6 fruit fly cellular contexts compared by ENCODE assay signal in genomic region chr2L:18561522-18562119, dm6.
TF ChIP-seq lines count a peak whose summit lies in the region.

No protein-coding gene starts in this region.

- TF ChIP-seq CTCF in whole organism, embryonic (GFP tag; optimal IDR thresholded peaks at IDR 0.05; lab: Kevin White, UChicago): no peak

TF ChIP-seq in whole organism, 6 proteins besides CTCF, POLR2A, EP300 and RAD21:
- TF ChIP-seq EcR (GFP tag; optimal IDR thresholded peaks at IDR 0.05; lab: Kevin White, UChicago) (peak; percentile 55 to 72), usp (GFP tag; optimal IDR thresholded peaks at IDR 0.05; lab: Kevin White, UChicago) (no peak), Dll (optimal IDR thresholded peaks at IDR 0.05; lab: Kevin White, UChicago) (no peak), CG8478 (optimal IDR thresholded peaks at IDR 0.05; lab: Kevin White, UChicago) (no peak), pan (optimal IDR thresholded peaks at IDR 0.05; lab: Kevin White, UChicago) (no peak)

TF ChIP-seq in whole organism, adult, 20 proteins besides CTCF, POLR2A, EP300 and RAD21:
- peak; percentile 8 for TF ChIP-seq tj (GFP tag; optimal IDR thresholded peaks at IDR 0.05; lab: Kevin White, UChicago)
- no peak for TF ChIP-seq bab1 (GFP tag; optimal IDR thresholded peaks at IDR 0.05; lab: Kevin White, UChicago)
- TF ChIP-seq Mnt (GFP tag; optimal IDR thresholded peaks at IDR 0.05; lab: Kevin White, UChicago): peak; percentile 41
- TF ChIP-seq pad (GFP tag; optimal IDR thresholded peaks at IDR 0.05; lab: Kevin White, UChicago): peak; percentile 86
- TF ChIP-seq CG12768 (GFP tag; optimal IDR thresholded peaks at IDR 0.05; lab: Kevin White, UChicago): peak; percentile 36
TF ChIP-seq in whole organism, adult: peak in this region for 4.

TF ChIP-seq in whole organism, embryonic, 481 proteins besides CTCF, POLR2A, EP300 and RAD21 (continues in another document):
- peak; percentile 35 for TF ChIP-seq vvl (GFP tag; IDR thresholded peaks at IDR 0.05; lab: Robert Waterston, UW)
- peak; percentile 36 for TF ChIP-seq CG10543 (GFP tag; optimal IDR thresholded peaks at IDR 0.05; lab: Kevin White, UChicago)
- no peak for TF ChIP-seq CG17361 (GFP tag; IDR thresholded peaks at IDR 0.05; lab: Robert Waterston, UW)
- TF ChIP-seq rib (GFP tag; IDR thresholded peaks at IDR 0.05; lab: Robert Waterston, UW): peak; percentile 55; the same call in 1 of the 2 replicates
- peak; percentile 56 for TF ChIP-seq cg (GFP tag; optimal IDR thresholded peaks at IDR 0.05; lab: Kevin White, UChicago)
- peak; percentile 83 for TF ChIP-seq GATAe (GFP tag; conservative IDR thresholded peaks at IDR 0.05; lab: Robert Waterston, UW)
- no peak for TF ChIP-seq CG8290 (GFP tag; optimal IDR thresholded peaks at IDR 0.05; lab: Kevin White, UChicago)
- peak in 1 of 2 experiments; percentile 31 for TF ChIP-seq CG8290 (tag; optimal IDR thresholded peaks at IDR 0.05; lab: Kevin White, UChicago)
- TF ChIP-seq crol (GFP tag; IDR thresholded peaks at IDR 0.05; lab: Robert Waterston, UW): peak; percentile 99
- TF ChIP-seq Bteb2 (GFP tag; optimal IDR thresholded peaks at IDR 0.05; lab: Kevin White, UChicago): no peak
- 0 out of 2 replicates have a peak, but pooled peaks have one; percentile 5 for TF ChIP-seq Xrp1 (GFP tag; IDR thresholded peaks at IDR 0.05; lab: Robert Waterston, UW)
- peak; percentile 59 for TF ChIP-seq Aef1 (GFP tag; IDR thresholded peaks at IDR 0.05; lab: Robert Waterston, UW)
- TF ChIP-seq Hey (tag; optimal IDR thresholded peaks at IDR 0.05; lab: Kevin White, UChicago): peak; percentile 1
- peak; percentile 20; the same call in 1 of the 3 replicates for TF ChIP-seq sr (GFP tag; IDR thresholded peaks at IDR 0.05; lab: Robert Waterston, UW)
- TF ChIP-seq Deaf1 (tag; optimal IDR thresholded peaks at IDR 0.05; lab: Kevin White, UChicago): peak; percentile 62
- 0 out of 2 replicates have a peak, but pooled peaks have one; percentile 6 for TF ChIP-seq stc (GFP tag; IDR thresholded peaks at IDR 0.05; lab: Robert Waterston, UW)
- TF ChIP-seq exex (tag; optimal IDR thresholded peaks at IDR 0.05; lab: Kevin White, UChicago): peak; percentile 42
- TF ChIP-seq cwo (GFP tag; optimal IDR thresholded peaks at IDR 0.05; lab: Kevin White, UChicago): peak; percentile 38
- no peak for TF ChIP-seq hth (optimal IDR thresholded peaks at IDR 0.05; lab: Kevin White, UChicago)
- TF ChIP-seq Lim3 (GFP tag; IDR thresholded peaks at IDR 0.05; lab: Robert Waterston, UW): no peak

TF ChIP-seq in whole organism, prepupa, 60 proteins besides CTCF, POLR2A, EP300 and RAD21:
- TF ChIP-seq dac (GFP tag; optimal IDR thresholded peaks at IDR 0.05; lab: Kevin White, UChicago) (no peak), Hr38 (GFP tag; optimal IDR thresholded peaks at IDR 0.05; lab: Kevin White, UChicago) (no peak), vri (GFP tag; optimal IDR thresholded peaks at IDR 0.05; lab: Kevin White, UChicago) (peak; percentile 51), Lpt (GFP tag; optimal IDR thresholded peaks at IDR 0.05; lab: Kevin White, UChicago) (peak; percentile 38), net (GFP tag; optimal IDR thresholded peaks at IDR 0.05; lab: Kevin White, UChicago) (peak; percentile 31), CG6854 (GFP tag; optimal IDR thresholded peaks at IDR 0.05; lab: Kevin White, UChicago) (peak; percentile 22), fd85E (GFP tag; optimal IDR thresholded peaks at IDR 0.05; lab: Kevin White, UChicago) (no peak), Eip93F (GFP tag; optimal IDR thresholded peaks at IDR 0.05; lab: Kevin White, UChicago) (peak; percentile 21), spab (GFP tag; optimal IDR thresholded peaks at IDR 0.05; lab: Kevin White, UChicago) (no peak), cyc (GFP tag; optimal IDR thresholded peaks at IDR 0.05; lab: Kevin White, UChicago) (no peak), CG10631 (GFP tag; optimal IDR thresholded peaks at IDR 0.05; lab: Kevin White, UChicago) (no peak), CG1621 (tag; optimal IDR thresholded peaks at IDR 0.05; lab: Kevin White, UChicago) (no peak), Sox14 (GFP tag; optimal IDR thresholded peaks at IDR 0.05; lab: Kevin White, UChicago) (peak; percentile 17), CG3032 (tag; optimal IDR thresholded peaks at IDR 0.05; lab: Kevin White, UChicago) (no peak), CG6163 (GFP tag; IDR thresholded peaks at IDR 0.05; lab: Robert Waterston, UW) (peak; percentile 40; the same call in 2 of the 3 replicates), Eip78C (GFP tag; lab: Kevin White, UChicago) (peak; percentile 60), fkh (GFP tag; optimal IDR thresholded peaks at IDR 0.05; lab: Kevin White, UChicago) (peak; percentile 57)

TF ChIP-seq in whole organism, pupa, 21 proteins besides CTCF, POLR2A, EP300 and RAD21:
- TF ChIP-seq CG34367 (tag; optimal IDR thresholded peaks at IDR 0.05; lab: Kevin White, UChicago) (no peak), CG15710 (tag; optimal IDR thresholded peaks at IDR 0.05; lab: Kevin White, UChicago) (no peak), Pif1B (GFP tag; optimal IDR thresholded peaks at IDR 0.05; lab: Kevin White, UChicago) (no peak), CG4496 (GFP tag; IDR thresholded peaks at IDR 0.05; lab: Robert Waterston, UW) (0 out of 3 replicates have a peak, but pooled peaks have one; percentile 40), CG9948 (tag; optimal IDR thresholded peaks at IDR 0.05; lab: Kevin White, UChicago) (no peak), CG8159 (tag; optimal IDR thresholded peaks at IDR 0.05; lab: Kevin White, UChicago) (no peak), D1 (tag; optimal IDR thresholded peaks at IDR 0.05; lab: Kevin White, UChicago) (no peak), CG17806 (tag; optimal IDR thresholded peaks at IDR 0.05; lab: Kevin White, UChicago) (no peak), rn (GFP tag; IDR thresholded peaks at IDR 0.05; lab: Robert Waterston, UW) (no peak), CG13204 (GFP tag; optimal IDR thresholded peaks at IDR 0.05; lab: Kevin White, UChicago) (peak; percentile 10), CG10348 (GFP tag; IDR thresholded peaks at IDR 0.05; lab: Robert Waterston, UW) (no peak), fd96Ca (GFP tag; IDR thresholded peaks at IDR 0.05; lab: Robert Waterston, UW) (peak; percentile 27; the same call in 1 of the 3 replicates), Snoo (tag; optimal IDR thresholded peaks at IDR 0.05; lab: Kevin White, UChicago) (peak; percentile 69), CG14655 (GFP tag; optimal IDR thresholded peaks at IDR 0.05; lab: Kevin White, UChicago) (no peak), EcR (GFP tag; optimal IDR thresholded peaks at IDR 0.05; lab: Kevin White, UChicago) (peak; percentile 86), CG32121 (GFP tag; IDR thresholded peaks at IDR 0.05; lab: Robert Waterston, UW) (0 out of 2 replicates have a peak, but pooled peaks have one; percentile 20), CG12605 (GFP tag; IDR thresholded peaks at IDR 0.05; lab: Robert Waterston, UW) (no peak), Pif1A (GFP tag; optimal IDR thresholded peaks at IDR 0.05; lab: Kevin White, UChicago) (no peak), Ets98B (GFP tag; IDR thresholded peaks at IDR 0.05; lab: Robert Waterston, UW) (no peak), CG8301 (tag; optimal IDR thresholded peaks at IDR 0.05; lab: Kevin White, UChicago) (no peak), gl (tag; optimal IDR thresholded peaks at IDR 0.05; lab: Kevin White, UChicago) (no peak)
TF ChIP-seq in whole organism, pupa: peak in this region for 6.

TF ChIP-seq in whole organism, wandering third instar larva, 38 proteins besides CTCF, POLR2A, EP300 and RAD21 (continues in another document):
- TF ChIP-seq Myc (optimal IDR thresholded peaks at IDR 0.05; lab: Kevin White, UChicago) (no peak), Hr78 (GFP tag; optimal IDR thresholded peaks at IDR 0.05; lab: Kevin White, UChicago) (no peak), N (GFP tag; optimal IDR thresholded peaks at IDR 0.05; lab: Kevin White, UChicago) (no peak), Dif (GFP tag; optimal IDR thresholded peaks at IDR 0.05; lab: Kevin White, UChicago; ENCODE audit: partially characterized antibody) (no peak), woc (GFP tag; optimal IDR thresholded peaks at IDR 0.05; lab: Kevin White, UChicago) (no peak), br (GFP tag; optimal IDR thresholded peaks at IDR 0.05; lab: Kevin White, UChicago) (no peak), sv (GFP tag; optimal IDR thresholded peaks at IDR 0.05; lab: Kevin White, UChicago) (no peak), psq (GFP tag; optimal IDR thresholded peaks at IDR 0.05; lab: Kevin White, UChicago) (peak; percentile 62), Sp1 (GFP tag; optimal IDR thresholded peaks at IDR 0.05; lab: Kevin White, UChicago) (peak; percentile 24), GATAd (GFP tag; optimal IDR thresholded peaks at IDR 0.05; lab: Kevin White, UChicago) (no peak), jim (GFP tag; optimal IDR thresholded peaks at IDR 0.05; lab: Kevin White, UChicago) (no peak), h (GFP tag; optimal IDR thresholded peaks at IDR 0.05; lab: Kevin White, UChicago) (peak; percentile 10), sage (GFP tag; optimal IDR thresholded peaks at IDR 0.05; lab: Kevin White, UChicago) (no peak), HLH106 (tag; optimal IDR thresholded peaks at IDR 0.05; lab: Kevin White, UChicago) (peak; percentile 20), fru (GFP tag; optimal IDR thresholded peaks at IDR 0.05; lab: Kevin White, UChicago) (no peak), CrebA (GFP tag; optimal IDR thresholded peaks at IDR 0.05; lab: Kevin White, UChicago; ENCODE audit: borderline replicate concordance) (no peak), ey (GFP tag; optimal IDR thresholded peaks at IDR 0.05; lab: Kevin White, UChicago) (no peak), dl (GFP tag; optimal IDR thresholded peaks at IDR 0.05; lab: Kevin White, UChicago; ENCODE audit: insufficient read depth in 1 of 2, partially characterized antibody in 2 of 2) (no peak), Hr83 (GFP tag; optimal IDR thresholded peaks at IDR 0.05; lab: Kevin White, UChicago; ENCODE audit: poor library complexity, severe bottlenecking) (peak; percentile 48), Mio (GFP tag; optimal IDR thresholded peaks at IDR 0.05; lab: Kevin White, UChicago) (no peak), Dfd (GFP tag; optimal IDR thresholded peaks at IDR 0.05; lab: Kevin White, UChicago) (no peak), foxo (GFP tag; optimal IDR thresholded peaks at IDR 0.05; lab: Kevin White, UChicago) (peak in 1 of 2 experiments; percentile 14), lola (GFP tag; optimal IDR thresholded peaks at IDR 0.05; lab: Kevin White, UChicago) (no peak), Rel (GFP tag; optimal IDR thresholded peaks at IDR 0.05; lab: Kevin White, UChicago) (no peak), Rel (tag; optimal IDR thresholded peaks at IDR 0.05; lab: Kevin White, UChicago) (peak; percentile 69), usp (GFP tag; optimal IDR thresholded peaks at IDR 0.05; lab: Kevin White, UChicago) (no peak), tai (GFP tag; optimal IDR thresholded peaks at IDR 0.05; lab: Kevin White, UChicago) (no peak), brk (GFP tag; optimal IDR thresholded peaks at IDR 0.05; lab: Kevin White, UChicago) (no peak), Jra (GFP tag; optimal IDR thresholded peaks at IDR 0.05; lab: Kevin White, UChicago) (no peak), CG9705 (GFP tag; optimal IDR thresholded peaks at IDR 0.05; lab: Kevin White, UChicago) (no peak), OdsH (GFP tag; optimal IDR thresholded peaks at IDR 0.05; lab: Kevin White, UChicago) (no peak)
